Worm (Caenorhabditis elegans) whole organism, mixed stage, embryonic: ENCODE measurements around the gene hat-1.

Experiments used
- drap-1 ChIP-seq: fragments of 200-800 bp; sonication (Bioruptor generic); optimal IDR thresholded peaks from 3 replicates; lab custom pipeline; 2018; ENCODE audit warnings: mild to moderate bottlenecking, missing genetic modification characterization, missing compliant biosample characterization
- hlh-1 ChIP-seq: fragments of 150-350 bp; optimal IDR thresholded peaks from 2 replicates; lab custom pipeline; 2014; ENCODE audit warnings: missing biosample characterization, missing genetic modification reagents, missing genetic modification characterization
- mep-1 ChIP-seq: fragments of 150-350 bp; optimal IDR thresholded peaks from 2 replicates; lab custom pipeline; 2017; ENCODE audit warnings: missing biosample characterization, missing genetic modification reagents, missing genetic modification characterization, inconsistent platforms
- nhr-12 ChIP-seq: fragments of 150-350 bp; optimal IDR thresholded peaks from 2 replicates; lab custom pipeline; 2014; ENCODE audit warnings: missing biosample characterization, missing genetic modification characterization
- nhr-28 ChIP-seq: fragments of 150-350 bp; optimal IDR thresholded peaks from 2 replicates; lab custom pipeline; 2014; ENCODE audit warnings: missing biosample characterization, missing genetic modification characterization
- pha-4 ChIP-seq: fragments of 150-350 bp; optimal IDR thresholded peaks from 2 replicates; lab custom pipeline; 2018; ENCODE audit warnings: missing biosample characterization, missing genetic modification reagents, missing genetic modification characterization
- snpc-4 ChIP-seq: fragments of 150-350 bp; optimal IDR thresholded peaks from 2 replicates; lab custom pipeline; 2014; ENCODE audit warnings: missing biosample characterization, missing genetic modification characterization
- ztf-11 ChIP-seq: fragments of 150-350 bp; optimal IDR thresholded peaks from 2 replicates; lab custom pipeline; 2014; ENCODE audit warnings: missing biosample characterization, missing genetic modification characterization

DNA sequence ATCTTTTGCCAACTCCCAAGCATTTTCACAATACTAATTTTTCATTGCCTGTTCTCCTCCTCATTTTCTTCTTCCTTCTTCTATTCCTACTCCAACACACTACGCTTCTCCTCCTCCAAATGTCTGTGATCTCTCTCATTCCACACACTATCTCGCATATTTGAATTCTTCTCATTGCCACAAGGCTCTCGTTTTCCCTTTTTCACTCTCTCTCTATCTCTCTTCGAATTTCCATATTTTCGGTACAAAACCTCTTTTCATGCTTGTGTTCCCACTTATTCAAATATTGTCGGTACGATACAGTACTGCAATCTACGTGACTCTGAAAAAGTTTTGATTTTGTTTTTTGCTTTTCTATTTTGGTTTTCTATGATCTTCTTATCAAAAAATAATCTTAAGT is 26.4 kb downstream of the hat-1 start:
- no peak for TF ChIP-seq drap-1
- TF ChIP-seq pha-4 (tag; lab: Kevin White, UChicago) = no peak
- no peak for TF ChIP-seq ztf-11 (tag; lab: Kevin White, UChicago)
- no peak for TF ChIP-seq snpc-4 (tag; lab: Kevin White, UChicago)
- TF ChIP-seq hlh-1 (tag; lab: Kevin White, UChicago) = no peak
- TF ChIP-seq nhr-28 (tag; lab: Kevin White, UChicago) = no peak
- no peak for TF ChIP-seq mep-1 (tag; lab: Kevin White, UChicago)
- TF ChIP-seq nhr-12 = no peak
